Worm (Caenorhabditis elegans): ENCODE data around the gene Y116A8A.4.

Gene Y116A8A.4

ce11 chrIV:16864876-16865275 is 42.2 kb downstream of the Y116A8A.4 start:
- TF ChIP-seq sox-4 (tag; optimal IDR thresholded peaks at IDR 0.05) (no peak), lim-6 (tag; optimal IDR thresholded peaks at IDR 0.05) (no peak), nhr-11 (tag; optimal IDR thresholded peaks at IDR 0.05) (no peak), ceh-19 (GFP tag; optimal IDR thresholded peaks at IDR 0.05) (no peak), pros-1 (tag; optimal IDR thresholded peaks at IDR 0.05) (no peak), che-1 (tag; optimal IDR thresholded peaks at IDR 0.05) (no peak), elt-2 (tag; optimal IDR thresholded peaks at IDR 0.05) (no peak), eyg-1 (tag; optimal IDR thresholded peaks at IDR 0.05) (no peak), fax-1 (tag; optimal IDR thresholded peaks at IDR 0.05) (no peak), hlh-30 (tag; optimal IDR thresholded peaks at IDR 0.05; ENCODE audit: insufficient read depth) (no peak), fkh-6 (tag; optimal IDR thresholded peaks at IDR 0.05) (no peak), dmd-4 (tag; optimal IDR thresholded peaks at IDR 0.05; ENCODE audit: borderline replicate concordance) (no peak), ceh-18 (tag; optimal IDR thresholded peaks at IDR 0.05) (no peak), pha-4 (tag; optimal IDR thresholded peaks at IDR 0.05) (no peak), pax-1 (tag; optimal IDR thresholded peaks at IDR 0.05) (no peak), unc-3 (GFP tag; conservative IDR thresholded peaks at IDR 0.05) (no peak), unc-3 (tag; optimal IDR thresholded peaks at IDR 0.05) (no peak), mec-3 (tag; optimal IDR thresholded peaks at IDR 0.05; ENCODE audit: borderline replicate concordance) (no peak)

ce11 chrIV:16865487-16865886 is 42.9 kb downstream of the Y116A8A.4 start, which contains the start of gene gtsf-1:
TSS of gene gtsf-1 (plus strand) at chrIV:16865840.
- no peak for TF ChIP-seq lim-6 (tag; optimal IDR thresholded peaks at IDR 0.05)
- TF ChIP-seq pat-9 (tag; optimal IDR thresholded peaks at IDR 0.05) = peak; percentile 47
- TF ChIP-seq ceh-30 (tag; optimal IDR thresholded peaks at IDR 0.05) = no peak
- no peak for TF ChIP-seq K02D7.2 (tag; optimal IDR thresholded peaks at IDR 0.05)
- peak; percentile 48 for TF ChIP-seq ceh-31 (tag; optimal IDR thresholded peaks at IDR 0.05)
- TF ChIP-seq T23F11.4 (GFP tag; optimal IDR thresholded peaks at IDR 0.05) = no peak
- no peak for TF ChIP-seq ceh-6 (GFP tag; optimal IDR thresholded peaks at IDR 0.05)
- peak; percentile 44 for TF ChIP-seq gmeb-2 (tag; optimal IDR thresholded peaks at IDR 0.05)
- no peak for TF ChIP-seq dmd-4 (tag; optimal IDR thresholded peaks at IDR 0.05; ENCODE audit: borderline replicate concordance)
- TF ChIP-seq hlh-30 (tag; optimal IDR thresholded peaks at IDR 0.05; ENCODE audit: insufficient read depth) = peak; percentile 13
- TF ChIP-seq elt-4 (tag; optimal IDR thresholded peaks at IDR 0.05) = no peak
- no peak for TF ChIP-seq hlh-15 (tag; optimal IDR thresholded peaks at IDR 0.05)
- TF ChIP-seq unc-86 (tag; optimal IDR thresholded peaks at IDR 0.05) = peak; percentile 54
- TF ChIP-seq syd-9 (tag; optimal IDR thresholded peaks at IDR 0.05) = no peak
- no peak for TF ChIP-seq pha-4 (tag; optimal IDR thresholded peaks at IDR 0.05)
- TF ChIP-seq F13H6.1 (tag; optimal IDR thresholded peaks at IDR 0.05) = no peak
- no peak for TF ChIP-seq unc-55 (GFP tag; optimal IDR thresholded peaks at IDR 0.05)
- no peak for TF ChIP-seq pros-1 (tag; optimal IDR thresholded peaks at IDR 0.05)
- TF ChIP-seq pqm-1 (tag; optimal IDR thresholded peaks at IDR 0.05) = no peak
- no peak for TF ChIP-seq nhr-232 (tag; optimal IDR thresholded peaks at IDR 0.05)
- TF ChIP-seq ceh-48 (tag; optimal IDR thresholded peaks at IDR 0.05) = peak; percentile 45
- TF ChIP-seq ceh-18 (tag; optimal IDR thresholded peaks at IDR 0.05) = peak; percentile 18
- no peak for TF ChIP-seq hlh-13 (GFP tag; optimal IDR thresholded peaks at IDR 0.05)
- TF ChIP-seq che-1 (tag; optimal IDR thresholded peaks at IDR 0.05) = peak; percentile 26
- peak; percentile 47 for TF ChIP-seq lin-11 (tag; optimal IDR thresholded peaks at IDR 0.05)
- TF ChIP-seq ztf-16 (tag; optimal IDR thresholded peaks at IDR 0.05) = peak; percentile 52
- no peak for TF ChIP-seq npax-4 (tag; optimal IDR thresholded peaks at IDR 0.05)
- TF ChIP-seq fkh-10 (GFP tag; optimal IDR thresholded peaks at IDR 0.05) = no peak
- TF ChIP-seq dve-1 (tag; optimal IDR thresholded peaks at IDR 0.05) = peak; percentile 66
- TF ChIP-seq unc-42 (tag; optimal IDR thresholded peaks at IDR 0.05) = peak; percentile 47
- peak; percentile 7 for TF ChIP-seq ets-4 (tag; optimal IDR thresholded peaks at IDR 0.05)
- TF ChIP-seq rnt-1 (tag; optimal IDR thresholded peaks at IDR 0.05) = peak; percentile 50
- peak; percentile 80 for TF ChIP-seq elt-2 (tag; optimal IDR thresholded peaks at IDR 0.05)
- TF ChIP-seq C38D4.7 (GFP tag; optimal IDR thresholded peaks at IDR 0.05) = peak; percentile 25
- peak; percentile 81 for TF ChIP-seq ceh-14 (tag; optimal IDR thresholded peaks at IDR 0.05)
- TF ChIP-seq pag-3 (tag; optimal IDR thresholded peaks at IDR 0.05; ENCODE audit: borderline replicate concordance) = no peak
- no peak for TF ChIP-seq ceh-45 (GFP tag; IDR thresholded peaks at IDR 0.05)
- TF ChIP-seq hlh-6 (tag; optimal IDR thresholded peaks at IDR 0.05) = no peak
- TF ChIP-seq ama-1 (optimal IDR thresholded peaks at IDR 0.05) = no peak
- TF ChIP-seq hlh-8 (tag; optimal IDR thresholded peaks at IDR 0.05) = no peak
- no peak for TF ChIP-seq ceh-9 (tag; optimal IDR thresholded peaks at IDR 0.05)
- no peak for TF ChIP-seq C08G9.2 (tag; optimal IDR thresholded peaks at IDR 0.05)

All from whole organism, late embryonic.